Worm (Caenorhabditis elegans): ENCODE measurements around the gene rig-4.

rig-4 gene

ce11 chrIV:7983728-7984346 is 20.1 kb downstream of the rig-4 start (continued):
- TF ChIP-seq dpff-1 (tag; optimal IDR thresholded peaks at IDR 0.05) (peak; percentile 7), madf-3 (GFP tag; IDR thresholded peaks at IDR 0.05) (peak; percentile 78; the same call in 1 of the 2 replicates), ceh-79 (tag; optimal IDR thresholded peaks at IDR 0.05) (peak; percentile 19), ztf-3 (GFP tag; optimal IDR thresholded peaks at IDR 0.05) (peak; percentile 3), Y53G8AR.9 (GFP tag; conservative IDR thresholded peaks at IDR 0.05) (peak; percentile 52; the same call in 1 of the 2 replicates), sdz-38 (tag; optimal IDR thresholded peaks at IDR 0.05) (no peak), K11D2.4 (GFP tag; IDR thresholded peaks at IDR 0.05) (no peak), lin-35 (GFP tag; optimal IDR thresholded peaks at IDR 0.05) (peak in 1 of 3 experiments; percentile 9), T26A5.8 (tag; optimal IDR thresholded peaks at IDR 0.05) (peak; percentile 37), ceh-40 (GFP tag; IDR thresholded peaks at IDR 0.05) (no peak), zfh-2 (GFP tag; conservative IDR thresholded peaks at IDR 0.05) (no peak), bed-1 (GFP tag; IDR thresholded peaks at IDR 0.05) (no peak), attf-5 (GFP tag; optimal IDR thresholded peaks at IDR 0.05) (peak; percentile 5), dox-1 (GFP tag; IDR thresholded peaks at IDR 0.05) (peak; percentile 30; the same call in 1 of the 2 replicates), F52B5.7 (tag; optimal IDR thresholded peaks at IDR 0.05) (peak; percentile 89), gei-17 (GFP tag; optimal IDR thresholded peaks at IDR 0.05) (peak; percentile 11), B0035.1 (tag; optimal IDR thresholded peaks at IDR 0.05) (peak; percentile 28), Y56A3A.18 (GFP tag; IDR thresholded peaks at IDR 0.05) (no peak), Y79H2A.3 (GFP tag; conservative IDR thresholded peaks at IDR 0.05) (no peak), hlh-26 (GFP tag; conservative IDR thresholded peaks at IDR 0.05) (no peak), cebp-1 (GFP tag; IDR thresholded peaks at IDR 0.05) (no peak), cebp-1 (tag; optimal IDR thresholded peaks at IDR 0.05) (peak; percentile 50), nhr-179 (tag; optimal IDR thresholded peaks at IDR 0.05) (no peak), repo-1 (tag; optimal IDR thresholded peaks at IDR 0.05) (peak; percentile 73), snpc-4 (GFP tag; optimal IDR thresholded peaks at IDR 0.05) (no peak), snpc-4 (tag; optimal IDR thresholded peaks at IDR 0.05) (peak in 1 of 4 experiments; percentile 35), attf-6 (GFP tag; IDR thresholded peaks at IDR 0.05) (peak; percentile 60; the same call in 1 of the 2 replicates), snpc-1.1 (tag; optimal IDR thresholded peaks at IDR 0.05; ENCODE audit: insufficient read depth) (no peak), ama-1 (optimal IDR thresholded peaks at IDR 0.05) (no peak), ama-1 (GFP tag; optimal IDR thresholded peaks at IDR 0.05) (no peak), lsl-1 (GFP tag; optimal IDR thresholded peaks at IDR 0.05) (no peak), F33H1.4 (GFP tag; IDR thresholded peaks at IDR 0.05) (0 out of 2 replicates have a peak, but pooled peaks have one; percentile 7), ekl-4 (GFP tag; IDR thresholded peaks at IDR 0.05) (0 out of 2 replicates have a peak, but pooled peaks have one; percentile 30), ZK185.1 (tag; optimal IDR thresholded peaks at IDR 0.05; ENCODE audit: poor library complexity, severe bottlenecking) (no peak), hrde-1 (tag; optimal IDR thresholded peaks at IDR 0.05; ENCODE audit: borderline replicate concordance) (no peak), hmg-20 (GFP tag; IDR thresholded peaks at IDR 0.05) (no peak), F39B2.1 (GFP tag; IDR thresholded peaks at IDR 0.05) (peak; percentile 29; the same call in 1 of the 2 replicates), F55B11.4 (tag; optimal IDR thresholded peaks at IDR 0.05; ENCODE audit: borderline replicate concordance, insufficient read depth) (no peak), die-1 (tag; optimal IDR thresholded peaks at IDR 0.05) (peak; percentile 17), ztf-26 (tag; optimal IDR thresholded peaks at IDR 0.05) (peak; percentile 23), xnd-1 (tag; optimal IDR thresholded peaks at IDR 0.05) (peak; percentile 16), Y95B8A.8 (GFP tag; IDR thresholded peaks at IDR 0.05) (0 out of 2 replicates have a peak, but pooled peaks have one; percentile 46), ceh-27 (GFP tag; optimal IDR thresholded peaks at IDR 0.05) (peak; percentile 3), hsf-1 (GFP tag; IDR thresholded peaks at IDR 0.05) (peak; percentile 9), lin-54 (GFP tag; optimal IDR thresholded peaks at IDR 0.05) (peak; percentile 24), tlf-1 (GFP tag; optimal IDR thresholded peaks at IDR 0.05) (peak; percentile 49)
